Fruit fly (Drosophila melanogaster) ovary, adult (tissue): ENCODE results near the gene CG13367.

ENCODE experiments used
- CG17801 ChIP-seq: fragments of 200-800 bp; optimal IDR thresholded peaks from 2 replicates; lab custom pipeline; 2019; ENCODE audit warnings: missing biosample characterization, mild to moderate bottlenecking, missing genetic modification characterization, moderate library complexity; ENCODE audit not compliant: partially characterized antibody

The CG13367 gene

DNA sequence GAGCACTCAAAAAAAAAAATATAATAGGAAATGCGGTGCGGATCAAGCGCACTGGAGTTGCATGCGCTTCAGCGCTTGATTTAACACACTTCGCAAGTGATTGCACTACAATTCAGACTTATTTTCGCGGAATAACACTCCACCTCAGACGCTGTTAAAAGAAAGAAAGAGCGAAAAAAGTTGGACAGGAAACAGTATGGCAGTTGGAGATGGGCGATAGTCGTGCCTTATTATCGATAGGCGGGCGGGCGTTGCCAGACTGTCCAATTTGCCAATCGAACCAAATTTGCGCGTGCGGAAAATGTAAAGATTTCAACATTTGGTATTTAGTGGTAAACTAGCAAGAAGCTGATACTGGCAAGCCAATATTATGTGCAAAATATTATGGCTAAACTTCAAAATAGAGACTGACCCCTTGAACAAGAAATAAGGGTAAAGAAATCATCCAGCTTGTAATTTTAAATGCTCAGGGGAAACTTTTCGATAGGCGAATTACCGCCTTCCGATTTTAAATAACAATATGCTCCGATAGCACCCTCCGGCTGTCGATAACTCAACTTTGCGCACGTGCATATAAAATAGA is 15.2 kb upstream of the CG13367 start, which contains the start of the genes RpL36 and Mybbp1A:
Gene RpL36 (minus strand): TSS at position 245 of the 583 bp plus-strand sequence.
Gene Mybbp1A (plus strand): TSS at position 535 of the 583 bp plus-strand sequence.
- peak; percentile 49 for TF ChIP-seq CG17801 (GFP tag; lab: Kevin White, UChicago)

DNA sequence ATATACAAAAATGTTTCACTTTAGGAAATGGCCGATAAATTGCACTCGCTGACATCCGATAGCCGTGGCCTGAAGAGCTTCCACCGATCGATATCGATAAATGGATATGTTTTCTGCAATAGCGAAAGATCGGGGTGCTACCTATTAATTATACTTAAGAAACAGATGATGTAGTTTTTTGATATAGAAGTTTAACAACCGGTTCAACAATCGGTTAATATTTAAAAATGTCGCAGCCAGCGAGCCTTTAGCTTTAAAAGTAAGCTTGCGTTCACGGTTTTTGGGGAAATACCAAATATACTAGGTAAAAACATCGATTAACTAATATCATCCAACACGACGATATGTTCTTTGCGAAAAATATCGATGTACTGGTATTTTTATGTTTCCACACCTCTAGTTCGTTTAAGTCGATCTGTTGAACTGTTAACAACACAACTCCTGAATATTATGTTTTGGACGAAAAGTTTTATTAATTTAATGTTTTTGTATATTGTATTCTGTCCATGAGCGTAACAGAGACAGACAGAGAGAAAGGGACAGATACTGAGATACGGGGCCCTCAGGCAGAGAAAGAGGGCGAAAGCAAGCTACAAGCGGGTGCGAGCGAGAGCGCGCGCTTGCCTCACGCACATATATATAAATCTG is 8.9 kb upstream of the CG13367 start, which contains the start of gene Dredd:
Gene Dredd (minus strand): TSS at position 51 of the 648 bp plus-strand sequence.
- peak; percentile 55 for TF ChIP-seq CG17801 (GFP tag; lab: Kevin White, UChicago)

- TF ChIP-seq CG17801 (GFP tag; lab: Kevin White, UChicago), result no peak
These were observed 7.7 kb upstream of the CG13367 start for dm6 chrX:636606-637530.

DNA sequence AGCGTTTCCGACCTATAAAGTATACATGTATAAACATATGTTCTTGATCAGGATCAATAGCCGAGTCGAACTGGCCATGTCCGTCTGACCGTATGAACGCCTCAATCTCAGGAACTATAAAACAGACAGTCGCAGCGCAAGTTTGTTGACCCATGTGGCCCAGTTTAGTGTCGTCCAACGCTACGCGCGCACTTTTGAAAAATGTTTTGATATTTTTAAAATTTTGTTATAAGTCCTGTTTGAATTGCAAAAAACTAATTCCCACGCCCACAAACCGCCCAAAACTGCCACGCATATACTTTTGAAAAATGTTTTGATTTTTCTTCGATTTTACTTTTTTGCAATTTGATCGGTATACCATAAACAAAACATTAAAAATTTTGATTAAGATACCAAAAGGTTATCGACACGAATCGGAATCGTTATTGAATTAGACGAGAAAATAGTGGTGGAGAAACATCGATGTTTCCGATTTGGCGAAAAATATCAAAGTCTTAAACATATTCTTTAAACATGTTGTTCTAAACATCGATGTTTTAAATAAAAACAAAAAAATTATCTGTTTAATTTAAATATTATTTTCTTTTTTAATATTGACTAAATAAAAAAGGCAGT is 1.9 kb downstream of the CG13367 start:
- no peak for TF ChIP-seq CG17801 (GFP tag; lab: Kevin White, UChicago)

- TF ChIP-seq CG17801 (GFP tag; lab: Kevin White, UChicago), result no peak
These were observed 2.6 kb downstream of the CG13367 start, which contains the start of gene Roc1a for dm6 chrX:647056-647627. TSS of gene Roc1a (plus strand) at chrX:647304.

- no peak for TF ChIP-seq CG17801 (GFP tag; lab: Kevin White, UChicago)
These were observed 9.7 kb downstream of the CG13367 start for dm6 chrX:654221-654620.

DNA sequence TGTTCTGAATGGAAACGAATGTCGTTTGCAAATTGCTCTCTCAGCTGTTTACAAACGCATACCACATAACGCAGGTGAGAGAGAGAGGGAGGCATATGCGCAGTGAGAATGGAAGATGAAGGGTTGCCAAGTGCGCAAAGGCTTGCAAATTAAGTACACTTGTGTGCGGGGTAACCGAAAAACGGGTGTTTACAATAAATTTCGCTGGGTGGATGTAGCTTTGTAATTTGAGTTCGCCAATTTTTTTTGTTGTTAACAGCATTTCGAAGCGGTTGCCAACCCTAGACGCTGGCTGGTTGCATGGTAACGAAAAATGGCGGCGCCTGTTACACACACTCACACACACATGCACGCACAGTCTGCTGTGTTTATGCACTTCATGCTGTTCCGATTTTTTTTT is 10.4 kb downstream of the CG13367 start:
- peak; percentile 97 for TF ChIP-seq CG17801 (GFP tag; lab: Kevin White, UChicago)

dm6 chrX:655492-656379 is 11.2 kb downstream of the CG13367 start, which contains the start of the genes Hmt4-20 and SkpA:
TSS of gene Hmt4-20 (minus strand) at chrX:656033.
TSS of gene SkpA (plus strand) at chrX:656114.
- TF ChIP-seq CG17801 (GFP tag; lab: Kevin White, UChicago), result peak; percentile 16

DNA sequence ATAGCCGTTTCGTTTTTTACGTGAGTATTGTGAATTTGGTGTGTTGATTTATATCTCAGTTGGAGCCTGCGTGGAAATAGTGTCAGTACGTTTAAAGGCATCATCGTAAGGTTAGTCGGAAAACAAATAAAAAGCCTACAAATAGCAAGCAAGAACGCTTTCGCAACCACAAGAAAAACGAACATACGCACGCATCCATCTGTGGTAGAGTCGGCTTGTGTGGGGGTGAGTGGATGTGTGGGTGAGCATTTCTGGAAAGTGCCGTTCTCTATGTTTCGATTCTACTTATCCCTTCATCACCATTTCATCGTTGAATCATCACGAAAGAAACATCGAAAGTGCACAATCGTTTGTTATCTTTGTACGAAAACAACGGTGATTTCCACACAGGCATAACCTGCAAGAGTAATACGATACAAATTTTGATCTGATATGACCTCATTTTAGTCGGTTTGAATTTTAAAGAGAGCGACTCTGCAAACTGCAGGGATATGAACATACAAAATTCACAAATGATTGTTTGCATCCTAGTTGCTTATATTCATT is 11.9 kb downstream of the CG13367 start:
- peak; percentile 10 for TF ChIP-seq CG17801 (GFP tag; lab: Kevin White, UChicago)

dm6 chrX:658021-658420 is 13.5 kb downstream of the CG13367 start:
- peak; percentile 45 for TF ChIP-seq CG17801 (GFP tag; lab: Kevin White, UChicago)

- no peak for TF ChIP-seq CG17801 (GFP tag; lab: Kevin White, UChicago)
These were observed 33.9 kb downstream of the CG13367 start for dm6 chrX:678503-678902.

DNA sequence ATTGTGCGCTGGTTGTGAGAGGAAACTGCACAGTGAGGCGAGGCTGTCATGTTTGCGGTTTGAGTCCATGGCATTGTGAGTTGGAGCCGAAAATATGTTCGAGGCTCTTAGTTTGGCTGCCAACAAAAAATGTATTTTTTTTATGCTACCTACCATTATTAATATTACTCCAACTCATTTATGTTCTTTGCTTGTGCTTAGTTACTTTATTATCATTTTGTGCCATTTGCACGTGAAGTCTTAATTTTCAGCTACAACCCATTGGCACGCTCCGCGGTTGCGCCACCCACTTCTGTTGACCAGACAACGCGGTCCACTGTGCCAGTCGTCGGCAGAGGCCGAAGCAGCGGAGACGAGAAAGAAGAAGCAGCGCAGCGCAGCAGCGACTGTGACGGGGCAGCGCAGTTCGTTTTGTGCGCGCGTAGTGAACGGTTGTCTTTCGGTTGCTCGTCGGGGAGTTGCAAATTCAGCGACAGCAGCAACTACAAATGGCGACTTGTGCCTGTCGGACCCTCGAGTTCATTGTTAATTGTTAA is 41.9 kb downstream of the CG13367 start, which contains the start of gene sdk:
Gene sdk (plus strand): TSS at position 398 of the 536 bp plus-strand sequence.
- peak; percentile 88 for TF ChIP-seq CG17801 (GFP tag; lab: Kevin White, UChicago)
